Worm (Caenorhabditis elegans): ENCODE measurements around the gene R02F11.2.

DNA sequence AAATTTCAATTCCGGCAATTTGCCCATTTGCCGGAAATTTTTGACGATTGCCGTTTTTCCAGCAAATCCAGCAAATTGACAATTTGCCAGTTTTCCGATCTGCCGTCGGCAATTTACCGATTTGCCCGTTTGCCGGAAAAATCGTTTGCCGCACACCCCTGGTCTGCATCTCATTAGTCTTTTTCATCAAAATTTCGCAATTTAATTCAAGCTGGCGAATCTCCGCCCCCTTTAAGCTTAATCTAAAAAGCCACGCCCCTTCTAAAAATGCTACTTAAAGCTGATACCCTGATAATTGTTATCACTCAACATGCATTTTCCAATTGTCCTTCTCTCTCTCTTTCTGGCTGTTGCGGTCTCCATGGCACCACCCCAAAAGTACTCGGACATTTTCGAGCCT, 11.1 kb upstream of the R02F11.2 start, which contains the start of gene Y60C6A.1:
- TF ChIP-seq dao-5 (tag; optimal IDR thresholded peaks at IDR 0.05) (no peak), him-1 (tag; optimal IDR thresholded peaks at IDR 0.05) (no peak)

All from whole organism, L4/young adult.